Worm (Caenorhabditis elegans): Measurements from ENCODE around the gene C41C4.9.

DNA sequence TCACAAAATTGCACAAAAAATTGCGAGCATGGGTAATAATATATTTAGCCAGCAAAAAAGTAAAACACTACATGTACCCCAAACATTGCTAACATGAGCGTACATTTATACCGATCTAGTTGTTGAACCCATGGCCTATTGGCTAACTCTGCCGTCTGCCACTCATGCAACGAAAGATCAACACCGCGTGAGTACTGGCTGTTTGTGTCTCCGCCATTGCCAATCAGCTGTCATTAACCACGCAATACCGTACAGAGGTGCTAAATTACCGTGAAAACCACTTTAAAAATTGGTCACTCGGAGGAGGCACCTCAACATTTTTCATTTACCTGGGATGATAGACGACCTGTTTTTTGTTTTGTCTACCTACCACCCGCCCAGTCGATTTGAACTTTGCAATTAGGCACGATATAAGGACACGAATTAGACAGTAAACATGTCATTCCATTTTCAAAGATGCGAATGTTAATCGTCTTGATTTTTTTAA lies 32.1 kb upstream of the C41C4.9 start, which contains the start of gene K02C4.2:
- TF ChIP-seq zag-1 (tag; optimal IDR thresholded peaks at IDR 0.05) (no peak), lin-39 (tag; optimal IDR thresholded peaks at IDR 0.05) (peak; percentile 85), egl-27 (tag; optimal IDR thresholded peaks at IDR 0.05) (peak; percentile 86), aly-2 (tag; optimal IDR thresholded peaks at IDR 0.05) (no peak), ceh-16 (tag; optimal IDR thresholded peaks at IDR 0.05) (peak; percentile 38), ceh-82 (tag; optimal IDR thresholded peaks at IDR 0.05) (no peak), nhr-237 (tag; optimal IDR thresholded peaks at IDR 0.05) (no peak), unc-62 (GFP tag; optimal IDR thresholded peaks at IDR 0.05) (no peak), R02D3.7 (tag; optimal IDR thresholded peaks at IDR 0.05) (peak; percentile 6), pqm-1 (tag; optimal IDR thresholded peaks at IDR 0.05) (peak; percentile 55), nhr-11 (tag; optimal IDR thresholded peaks at IDR 0.05) (no peak)

All from whole organism, L3 larva.